Fruit fly (Drosophila melanogaster): ENCODE data around the gene CG5004.

Gene CG5004

DNA sequence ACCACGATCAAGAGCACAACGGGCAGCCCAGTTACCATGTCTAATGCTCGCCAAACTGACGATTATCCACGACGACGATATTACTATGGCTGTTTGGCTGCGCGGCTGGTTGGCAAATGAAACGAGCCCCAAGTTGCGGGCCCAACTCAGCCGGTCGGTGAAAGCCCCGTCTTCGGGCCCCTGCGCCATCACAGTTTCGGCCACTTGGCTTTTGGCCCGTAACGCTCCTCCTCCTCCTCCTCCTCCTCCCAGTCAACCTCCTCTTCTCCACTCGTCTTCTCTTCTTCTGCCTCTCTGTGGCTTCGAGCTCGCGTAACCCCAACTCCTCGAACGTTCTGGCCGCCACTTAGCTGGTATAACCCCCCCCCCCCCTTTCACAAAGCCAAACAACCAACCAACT lies 19.8 kb upstream of the CG5004 start, which contains the start of gene CG8945:
TSS of gene CG8945 (minus strand) at position 101 of the 400 bp plus-strand sequence.
- TF ChIP-seq svp (GFP tag) = peak; percentile 27
- no peak for TF ChIP-seq CG3919 (GFP tag; optimal IDR thresholded peaks at IDR 0.05)

dm6 chrX:17090585-17090984 lies 16.8 kb upstream of the CG5004 start:
- TF ChIP-seq Sox102F (GFP tag; optimal IDR thresholded peaks at IDR 0.05) (no peak), Gug (GFP tag; IDR thresholded peaks at IDR 0.05) (0 out of 2 replicates have a peak, but pooled peaks have one; percentile 15), eg (GFP tag; IDR thresholded peaks at IDR 0.05) (peak; percentile 40; the same call in 1 of the 3 replicates), vri (GFP tag; optimal IDR thresholded peaks at IDR 0.05) (no peak), acj6 (GFP tag; optimal IDR thresholded peaks at IDR 0.05) (no peak), Sox14 (GFP tag; optimal IDR thresholded peaks at IDR 0.05) (no peak), fd85E (GFP tag; optimal IDR thresholded peaks at IDR 0.05) (no peak), topi (GFP tag; optimal IDR thresholded peaks at IDR 0.05) (peak; percentile 24), CG3032 (tag; optimal IDR thresholded peaks at IDR 0.05) (no peak), CG11762 (GFP tag; optimal IDR thresholded peaks at IDR 0.05; ENCODE audit: insufficient read depth) (no peak), CG10631 (GFP tag; optimal IDR thresholded peaks at IDR 0.05) (peak; percentile 6), Smox (GFP tag; optimal IDR thresholded peaks at IDR 0.05) (no peak), lz (GFP tag; optimal IDR thresholded peaks at IDR 0.05) (peak; percentile 13), dac (GFP tag; optimal IDR thresholded peaks at IDR 0.05) (no peak), svp (GFP tag) (peak; percentile 38), CG11294 (GFP tag; IDR thresholded peaks at IDR 0.05) (no peak), Sox15 (GFP tag; optimal IDR thresholded peaks at IDR 0.05) (no peak), CG15336 (GFP tag; IDR thresholded peaks at IDR 0.05) (0 out of 2 replicates have a peak, but pooled peaks have one; percentile 25), CG6163 (GFP tag; IDR thresholded peaks at IDR 0.05) (no peak), net (GFP tag; optimal IDR thresholded peaks at IDR 0.05) (no peak), CG7368 (GFP tag; optimal IDR thresholded peaks at IDR 0.05) (no peak), CG8632 (GFP tag; optimal IDR thresholded peaks at IDR 0.05) (no peak), cyc (GFP tag; optimal IDR thresholded peaks at IDR 0.05) (no peak), CG32006 (GFP tag; optimal IDR thresholded peaks at IDR 0.05) (peak; percentile 1), achi (GFP tag; optimal IDR thresholded peaks at IDR 0.05) (peak; percentile 18), CG6808 (GFP tag; optimal IDR thresholded peaks at IDR 0.05) (no peak)

DNA sequence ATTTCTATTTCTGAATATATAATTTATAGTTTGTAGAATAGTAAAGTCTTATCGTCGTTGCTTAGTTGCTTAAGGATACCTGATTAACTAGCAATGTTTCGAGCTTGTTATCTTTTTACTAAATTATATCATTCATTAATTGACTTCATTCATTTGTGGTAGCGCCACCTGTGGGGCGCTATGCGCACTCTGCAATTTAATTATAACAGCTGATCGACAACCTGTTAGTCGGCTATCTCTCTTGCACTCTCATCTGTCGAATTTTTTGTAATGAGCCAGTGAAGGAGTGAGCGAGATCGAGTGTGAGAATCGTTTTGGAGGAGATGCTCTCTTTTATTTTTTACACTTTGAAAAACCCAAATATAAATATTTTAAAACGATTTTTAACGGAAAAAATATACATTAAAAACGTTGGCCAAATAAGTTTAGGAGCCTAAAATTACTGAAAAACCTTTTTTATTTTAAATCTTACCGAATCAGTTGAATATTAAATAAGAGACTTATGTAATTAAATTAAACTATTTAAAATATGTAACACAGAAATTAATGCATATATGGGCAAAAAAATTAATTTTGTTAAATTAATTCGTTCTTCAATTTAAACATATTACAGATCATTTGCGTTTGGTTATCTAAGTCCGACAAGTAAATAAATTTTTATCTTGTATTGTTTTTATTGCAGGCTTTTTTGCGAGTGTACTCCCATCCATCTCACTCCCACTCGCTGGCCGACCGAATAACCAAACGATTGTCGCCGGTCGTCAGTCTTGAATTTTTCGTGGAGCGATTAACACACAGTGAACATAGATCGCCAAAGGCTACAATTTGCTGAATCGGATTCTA lies 16.1 kb upstream of the CG5004 start, which contains the start of the genes CG16700 and CG4991:
TSS of gene CG16700 (plus strand) at position 793 of the 843 bp plus-strand sequence.
TSS of gene CG4991 (plus strand) at position 793 of the 843 bp plus-strand sequence.
- TF ChIP-seq CG1621 (tag; optimal IDR thresholded peaks at IDR 0.05) (no peak), CG11294 (GFP tag; IDR thresholded peaks at IDR 0.05) (0 out of 2 replicates have a peak, but pooled peaks have one; percentile 46), CG6163 (GFP tag; IDR thresholded peaks at IDR 0.05) (peak; percentile 57; the same call in 2 of the 3 replicates), cyc (GFP tag; optimal IDR thresholded peaks at IDR 0.05) (peak; percentile 64), net (GFP tag; optimal IDR thresholded peaks at IDR 0.05) (peak; percentile 71), CG6808 (GFP tag; optimal IDR thresholded peaks at IDR 0.05) (peak; percentile 63), Lpt (GFP tag; optimal IDR thresholded peaks at IDR 0.05) (peak; percentile 55), CG11762 (GFP tag; optimal IDR thresholded peaks at IDR 0.05; ENCODE audit: insufficient read depth) (peak; percentile 31), CG8119 (GFP tag; IDR thresholded peaks at IDR 0.05) (peak; percentile 79), Blimp-1 (GFP tag; optimal IDR thresholded peaks at IDR 0.05) (peak; percentile 60), CG9139 (GFP tag; optimal IDR thresholded peaks at IDR 0.05) (peak; percentile 0), Ets96B (tag; optimal IDR thresholded peaks at IDR 0.05) (peak; percentile 65), CG11902 (GFP tag; optimal IDR thresholded peaks at IDR 0.05) (peak; percentile 58), vri (GFP tag; optimal IDR thresholded peaks at IDR 0.05) (no peak), Ets21C (GFP tag; optimal IDR thresholded peaks at IDR 0.05) (peak; percentile 8), esn (GFP tag; optimal IDR thresholded peaks at IDR 0.05) (peak; percentile 83), acj6 (GFP tag; optimal IDR thresholded peaks at IDR 0.05) (peak; percentile 69), svp (GFP tag) (peak; percentile 92), achi (GFP tag; optimal IDR thresholded peaks at IDR 0.05) (peak; percentile 70), eg (GFP tag; IDR thresholded peaks at IDR 0.05) (peak; percentile 73), dac (GFP tag; optimal IDR thresholded peaks at IDR 0.05) (no peak), Met (GFP tag; optimal IDR thresholded peaks at IDR 0.05) (peak; percentile 70), Sox14 (GFP tag; optimal IDR thresholded peaks at IDR 0.05) (peak; percentile 42), Eip75B (GFP tag; optimal IDR thresholded peaks at IDR 0.05) (peak; percentile 56), CG6276 (GFP tag; optimal IDR thresholded peaks at IDR 0.05) (peak; percentile 76), CG3032 (tag; optimal IDR thresholded peaks at IDR 0.05) (peak; percentile 71), OdsH (GFP tag; optimal IDR thresholded peaks at IDR 0.05) (peak; percentile 77), Hr4 (GFP tag; optimal IDR thresholded peaks at IDR 0.05) (peak; percentile 63), Hr39 (GFP tag; optimal IDR thresholded peaks at IDR 0.05) (peak; percentile 10), CG10631 (GFP tag; optimal IDR thresholded peaks at IDR 0.05) (peak; percentile 80), Sox15 (GFP tag; optimal IDR thresholded peaks at IDR 0.05) (peak; percentile 63), Eip78C (GFP tag) (peak; percentile 95), CG31627 (GFP tag; optimal IDR thresholded peaks at IDR 0.05) (peak; percentile 52), CG8632 (GFP tag; optimal IDR thresholded peaks at IDR 0.05) (peak; percentile 84)

All from whole organism, prepupa.